Worm (Caenorhabditis elegans): ENCODE measurements around the gene moc-6.

ce11 chrIII:5162820-5163631 is 32.8 kb upstream of the moc-6 start, which contains the start of gene gars-1:
- TF ChIP-seq mel-28 (tag; optimal IDR thresholded peaks at IDR 0.05; ENCODE audit: borderline replicate concordance) (no peak), F49E8.2 (tag; optimal IDR thresholded peaks at IDR 0.05; ENCODE audit: insufficient read depth) (no peak), snpc-4 (GFP tag; optimal IDR thresholded peaks at IDR 0.05) (no peak), snpc-4 (tag; optimal IDR thresholded peaks at IDR 0.05) (no peak), B0035.1 (tag; optimal IDR thresholded peaks at IDR 0.05) (no peak), Y67H2A.10 (GFP tag; conservative IDR thresholded peaks at IDR 0.05) (no peak), ama-1 (optimal IDR thresholded peaks at IDR 0.05) (no peak), ama-1 (GFP tag; optimal IDR thresholded peaks at IDR 0.05) (no peak), snpc-3.4 (tag; optimal IDR thresholded peaks at IDR 0.05) (no peak)
